Worm (Caenorhabditis elegans) whole organism, midembryonic: ENCODE measurements around the gene mpk-1.

Source experiments
- cog-1 ChIP-seq: sonication (generic microtip); optimal IDR thresholded peaks from 2 replicates; lab custom pipeline; 2016; ENCODE audit warnings: missing genetic modification characterization, missing compliant biosample characterization
- flt-1 ChIP-seq: fragments of 200-800 bp; sonication (Bioruptor generic); IDR thresholded peaks from 2 replicates; pipeline ENCODE4 v1.3.6; 2022; ENCODE audit warnings: missing genetic modification characterization, missing compliant biosample characterization
- ref-1 ChIP-seq: fragments of 200-800 bp; sonication (Bioruptor generic); conservative IDR thresholded peaks from 2 replicates; pipeline ENCODE4 v1.3.6; 2022; ENCODE audit warnings: missing genetic modification reagents, missing genetic modification characterization, missing compliant biosample characterization
- tab-1 ChIP-seq: fragments of 200-800 bp; sonication (Bioruptor generic); IDR thresholded peaks from 2 replicates; pipeline ENCODE4 v1.3.6; 2022; ENCODE audit warnings: missing genetic modification characterization, missing compliant biosample characterization
- ztf-29 ChIP-seq: fragments of 200-800 bp; sonication (Bioruptor generic); IDR thresholded peaks from 2 replicates; pipeline ENCODE4 v1.3.6; 2022; ENCODE audit warnings: missing genetic modification reagents, missing genetic modification characterization, missing compliant biosample characterization

DNA sequence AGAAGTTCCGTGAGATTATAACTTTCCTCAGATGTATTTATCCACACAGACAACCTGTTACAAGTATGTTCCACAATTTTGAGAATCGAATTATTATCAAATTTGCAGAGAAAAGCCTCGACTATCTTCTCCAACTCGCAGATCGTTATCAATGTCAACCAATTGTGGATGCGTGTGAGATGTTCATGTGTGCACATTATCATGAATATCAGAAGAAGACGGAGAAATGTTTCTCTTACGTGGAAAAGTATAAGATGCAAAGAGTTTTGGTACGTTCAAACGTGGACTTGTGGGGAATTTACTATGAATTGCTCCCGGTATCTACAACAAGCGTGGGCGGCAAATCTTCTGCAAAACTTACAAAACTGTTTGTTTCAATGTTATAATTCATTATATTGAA lies 43.2 kb upstream of the mpk-1 start:
- no peak for TF ChIP-seq ref-1
- no peak for TF ChIP-seq ztf-29 (GFP tag; lab: Robert Waterston, UW)
- TF ChIP-seq cog-1 (tag; lab: Kevin White, UChicago) = no peak
- no peak for TF ChIP-seq flt-1
- TF ChIP-seq tab-1 (GFP tag; lab: Robert Waterston, UW) = no peak
